Fruit fly (Drosophila melanogaster): ENCODE data around the gene Phlpp.

Gene Phlpp

DNA sequence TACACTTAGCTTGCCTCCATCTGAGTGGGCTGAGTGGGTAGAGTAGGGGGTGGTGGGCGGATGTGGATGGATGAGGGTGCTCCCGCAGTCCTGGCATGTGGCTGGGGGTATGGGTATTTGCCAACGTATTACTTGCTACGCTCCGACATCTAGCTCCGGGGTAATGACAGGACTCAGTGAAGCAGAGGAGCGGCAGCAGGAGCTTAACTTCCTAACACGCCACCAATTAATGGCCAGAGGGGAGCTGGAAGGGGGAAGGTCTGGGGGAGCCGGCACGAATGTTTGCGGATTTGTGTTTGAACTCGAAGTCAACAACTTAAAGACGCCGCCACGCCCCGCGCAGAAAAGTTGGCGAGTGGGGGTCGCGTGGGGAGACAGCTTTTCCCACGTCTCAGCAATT, 40.7 kb upstream of the Phlpp start:
- TF ChIP-seq Med (GFP tag) (peak; percentile 7), trh (GFP tag; optimal IDR thresholded peaks at IDR 0.05) (no peak), Six4 (GFP tag; optimal IDR thresholded peaks at IDR 0.05) (no peak), CG10274 (GFP tag; optimal IDR thresholded peaks at IDR 0.05) (no peak), oc (tag; optimal IDR thresholded peaks at IDR 0.05) (peak; percentile 32), CG12071 (GFP tag; optimal IDR thresholded peaks at IDR 0.05) (peak; percentile 22), Ptx1 (GFP tag; IDR thresholded peaks at IDR 0.05) (0 out of 2 replicates have a peak, but pooled peaks have one; percentile 18), crp (GFP tag; optimal IDR thresholded peaks at IDR 0.05) (no peak), CG2116 (GFP tag; optimal IDR thresholded peaks at IDR 0.05) (no peak), Hey (tag; optimal IDR thresholded peaks at IDR 0.05) (peak; percentile 92), CG14667 (GFP tag; IDR thresholded peaks at IDR 0.05) (no peak), CG18599 (GFP tag; optimal IDR thresholded peaks at IDR 0.05) (peak; percentile 53), CG16815 (GFP tag; optimal IDR thresholded peaks at IDR 0.05) (no peak), nerfin-1 (tag; optimal IDR thresholded peaks at IDR 0.05) (peak; percentile 19), Hr51 (GFP tag; optimal IDR thresholded peaks at IDR 0.05) (peak in 1 of 2 experiments; percentile 5), Adf1 (GFP tag; IDR thresholded peaks at IDR 0.05) (peak; percentile 34; the same call in 1 of the 2 replicates), CG10543 (GFP tag; optimal IDR thresholded peaks at IDR 0.05) (peak; percentile 74), CoRest (tag; optimal IDR thresholded peaks at IDR 0.05) (no peak), crol (GFP tag; IDR thresholded peaks at IDR 0.05) (peak; percentile 70), abd-A (tag; optimal IDR thresholded peaks at IDR 0.05) (peak; percentile 92), emc (GFP tag; optimal IDR thresholded peaks at IDR 0.05) (no peak), Ets65A (GFP tag) (peak; percentile 69), Bgb (GFP tag; IDR thresholded peaks at IDR 0.05; ENCODE audit: partially characterized antibody) (no peak), sd (tag; optimal IDR thresholded peaks at IDR 0.05) (peak; percentile 4), CG15073 (GFP tag; optimal IDR thresholded peaks at IDR 0.05) (no peak), ci (GFP tag; IDR thresholded peaks at IDR 0.05) (0 out of 3 replicates have a peak, but pooled peaks have one; percentile 15), tx (GFP tag; optimal IDR thresholded peaks at IDR 0.05) (no peak), NFAT (GFP tag; IDR thresholded peaks at IDR 0.05) (no peak), mirr (GFP tag; optimal IDR thresholded peaks at IDR 0.05) (peak; percentile 73)

DNA sequence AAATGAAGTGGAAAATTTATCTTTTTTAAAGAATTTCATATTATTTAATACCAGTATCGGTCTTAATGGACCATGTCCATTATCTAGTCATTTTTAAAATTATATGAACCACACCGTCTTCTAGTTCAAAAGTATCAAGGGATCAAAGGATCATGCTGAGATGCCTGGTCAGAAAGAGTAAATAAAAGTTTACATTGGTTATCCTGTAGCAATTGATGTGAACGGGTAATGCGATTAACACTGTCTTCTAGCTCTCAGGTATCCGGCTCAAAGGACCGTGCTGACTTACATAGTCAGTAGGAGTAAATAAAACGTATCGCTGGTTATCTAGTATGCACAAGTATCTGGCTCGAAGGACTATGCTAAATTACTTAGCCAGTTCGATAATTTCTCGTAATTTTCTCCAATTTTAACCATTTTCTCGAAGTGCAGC, 39.8 kb upstream of the Phlpp start:
- TF ChIP-seq yki (optimal IDR thresholded peaks at IDR 0.05) (no peak), esg (GFP tag; conservative IDR thresholded peaks at IDR 0.05) (no peak), Hr39 (optimal IDR thresholded peaks at IDR 0.05) (no peak), CG1832 (GFP tag; optimal IDR thresholded peaks at IDR 0.05) (no peak), wek (GFP tag; optimal IDR thresholded peaks at IDR 0.05) (no peak), NfI (GFP tag; optimal IDR thresholded peaks at IDR 0.05) (no peak), CG6765 (GFP tag; optimal IDR thresholded peaks at IDR 0.05) (no peak), CG16779 (GFP tag; IDR thresholded peaks at IDR 0.05) (no peak), CG12942 (GFP tag; optimal IDR thresholded peaks at IDR 0.05) (no peak), gcm2 (GFP tag; optimal IDR thresholded peaks at IDR 0.05) (no peak), Adf1 (GFP tag; IDR thresholded peaks at IDR 0.05) (no peak), fru (optimal IDR thresholded peaks at IDR 0.05) (no peak), cato (GFP tag; optimal IDR thresholded peaks at IDR 0.05; ENCODE audit: borderline replicate concordance) (no peak), Mes4 (GFP tag; optimal IDR thresholded peaks at IDR 0.05) (no peak), MTF-1 (GFP tag; optimal IDR thresholded peaks at IDR 0.05; ENCODE audit: borderline replicate concordance) (no peak), shn (GFP tag; optimal IDR thresholded peaks at IDR 0.05) (no peak), salm (tag; optimal IDR thresholded peaks at IDR 0.05) (no peak), CG17328 (GFP tag; IDR thresholded peaks at IDR 0.05) (no peak), Ptx1 (GFP tag; IDR thresholded peaks at IDR 0.05) (peak; percentile 44; the same call in 1 of the 2 replicates), CG10462 (GFP tag; optimal IDR thresholded peaks at IDR 0.05) (no peak), zfh2 (GFP tag; optimal IDR thresholded peaks at IDR 0.05) (peak; percentile 13), Atf6 (GFP tag; IDR thresholded peaks at IDR 0.05) (no peak), E2f1 (GFP tag; IDR thresholded peaks at IDR 0.05) (no peak), CG31365 (tag; optimal IDR thresholded peaks at IDR 0.05) (no peak), CG18262 (tag; optimal IDR thresholded peaks at IDR 0.05) (peak; percentile 52), H2.0 (GFP tag; IDR thresholded peaks at IDR 0.05) (no peak), CG12071 (GFP tag; optimal IDR thresholded peaks at IDR 0.05) (no peak)

Measured in whole organism, embryonic.